Worm (Caenorhabditis elegans): Measurements from ENCODE around the gene dlat-1.

DNA sequence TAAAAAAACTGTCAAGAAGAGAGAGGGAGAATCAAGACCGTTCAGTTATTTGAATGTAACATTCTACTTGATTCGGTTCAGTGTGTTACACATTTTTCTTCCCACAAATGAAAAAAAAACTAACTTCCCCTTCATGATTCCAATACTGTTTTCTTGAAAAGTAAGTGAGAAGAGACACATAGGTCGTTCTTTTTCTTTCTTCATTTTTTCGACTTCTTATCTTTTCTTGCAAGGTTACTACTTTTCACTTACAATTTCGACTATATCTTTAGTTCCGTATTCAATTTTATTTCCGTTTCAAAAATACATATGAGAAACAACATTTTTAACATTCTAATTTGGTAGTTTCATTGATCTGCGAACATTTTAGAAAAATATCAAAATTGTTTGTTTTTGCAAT is 7.9 kb downstream of the dlat-1 start:
- TF ChIP-seq unc-39 (tag; optimal IDR thresholded peaks at IDR 0.05) = no peak
- no peak for TF ChIP-seq lin-39 (tag; optimal IDR thresholded peaks at IDR 0.05)
